Worm (Caenorhabditis elegans) whole organism, L4 larva: ENCODE results near the gene T28H10.1.

Source experiments
- Y105C5A.15 ChIP-seq: fragments of 200-800 bp; sonication (Bioruptor generic); IDR thresholded peaks from 2 replicates; pipeline ENCODE4 v1.3.6; 2022; ENCODE audit warnings: missing genetic modification characterization, missing compliant biosample characterization
- egl-27 ChIP-seq: sonication (generic microtip); optimal IDR thresholded peaks from 3 replicates; lab custom pipeline; 2017; ENCODE audit warnings: missing biosample characterization, missing genetic modification reagents, missing genetic modification characterization
- mep-1 ChIP-seq: fragments of 150-350 bp; sonication (generic microtip); optimal IDR thresholded peaks from 3 replicates; lab custom pipeline; 2014; ENCODE audit warnings: missing biosample characterization, missing genetic modification characterization
- nhr-11 ChIP-seq: fragments of 150-350 bp; optimal IDR thresholded peaks from 2 replicates; lab custom pipeline; 2014; ENCODE audit warnings: missing biosample characterization, missing genetic modification characterization
- nhr-25 ChIP-seq: sonication (generic microtip); optimal IDR thresholded peaks from 2 replicates; lab custom pipeline; 2017; ENCODE audit warnings: missing genetic modification characterization, mild to moderate bottlenecking, missing compliant biosample characterization, antibody characterized with exemption, moderate library complexity, borderline replicate concordance; ENCODE audit not compliant: insufficient read depth
- snpc-4 ChIP-seq: fragments of 150-350 bp; optimal IDR thresholded peaks from 2 replicates; lab custom pipeline; 2014; ENCODE audit warnings: missing biosample characterization, missing genetic modification characterization

DNA sequence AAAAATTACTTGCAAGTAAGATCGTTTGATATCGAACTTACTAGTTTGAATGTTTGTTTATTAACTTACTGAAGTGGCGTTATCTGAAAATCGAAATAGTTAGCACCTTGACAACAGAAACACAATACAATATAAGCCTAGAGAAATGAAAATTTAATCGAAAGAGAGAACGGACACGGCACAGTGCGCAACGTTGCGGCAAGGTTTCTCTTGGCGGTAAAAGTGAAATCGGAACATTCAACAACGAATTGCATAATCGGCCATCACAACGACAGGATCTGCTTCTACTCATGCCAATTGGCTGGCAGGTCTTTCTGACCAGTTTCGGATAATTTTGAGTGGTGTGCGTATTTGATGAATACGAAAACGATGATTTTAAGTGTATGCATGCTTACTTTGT lies 21.9 kb downstream of the T28H10.1 start, which contains the start of gene dyf-4:
- no peak for TF ChIP-seq egl-27 (tag; lab: Kevin White, UChicago)
- no peak for TF ChIP-seq nhr-11 (tag; lab: Kevin White, UChicago)
- TF ChIP-seq Y105C5A.15 (GFP tag; lab: Robert Waterston, UW): no peak
- TF ChIP-seq mep-1: no peak
- TF ChIP-seq nhr-25 (tag; lab: Kevin White, UChicago): no peak
- no peak for TF ChIP-seq snpc-4 (tag; lab: Kevin White, UChicago)
